Worm (Caenorhabditis elegans) whole organism, L4 larva: Measurements from ENCODE around the gene ZK1055.4.

Source experiments
- ZK546.5 ChIP-seq, 2 experiments: sonication (generic microtip); optimal IDR thresholded peaks; 2 replicates each; lab custom pipeline; 2017; ENCODE audit warnings: missing biosample characterization in 2 of 2, missing genetic modification characterization in 2 of 2
- lin-38 ChIP-seq: fragments of 200-800 bp; sonication (Bioruptor generic); IDR thresholded peaks from 2 replicates; pipeline ENCODE4 v1.3.6; 2022; ENCODE audit warnings: missing genetic modification reagents, missing genetic modification characterization, missing compliant biosample characterization
- nhr-41 ChIP-seq: fragments of 200-800 bp; sonication (Bioruptor generic); IDR thresholded peaks from 2 replicates; pipeline ENCODE4 v1.3.6; 2022; ENCODE audit warnings: missing genetic modification reagents, missing genetic modification characterization, missing compliant biosample characterization
- nhr-77 ChIP-seq: fragments of 150-350 bp; optimal IDR thresholded peaks from 2 replicates; lab custom pipeline; 2014; ENCODE audit warnings: missing biosample characterization, missing genetic modification characterization
- sdz-12 ChIP-seq: fragments of 200-800 bp; sonication (Bioruptor generic); optimal IDR thresholded peaks from 2 replicates; lab custom pipeline; 2018; ENCODE audit warnings: mild to moderate bottlenecking, missing genetic modification characterization, missing compliant biosample characterization
- skn-1 ChIP-seq: fragments of 150-350 bp; optimal IDR thresholded peaks from 2 replicates; lab custom pipeline; 2014; ENCODE audit warnings: missing biosample characterization, missing genetic modification characterization
- unc-39 ChIP-seq: sonication (generic microtip); optimal IDR thresholded peaks from 2 replicates; lab custom pipeline; 2017; ENCODE audit warnings: missing biosample characterization, missing genetic modification characterization
- unc-62 ChIP-seq, 3 experiments: fragments of 150-350 bp in 1 of 3; sonication (generic microtip); optimal IDR thresholded peaks in 2 of 3; peaks in 1 of 3; 1 replicate in 1 of 3; 2 replicates in 2 of 3; lab custom pipeline; 2014 to 2017; ENCODE audit warnings: missing biosample characterization in 3 of 3, missing genetic modification characterization in 3 of 3, missing genetic modification reagents in 3 of 3, missing genotype in 1 of 3
- zip-11 ChIP-seq: fragments of 200-800 bp; sonication (Bioruptor generic); IDR thresholded peaks from 2 replicates; pipeline ENCODE4 v1.3.6; 2022; ENCODE audit warnings: missing genetic modification characterization, missing compliant biosample characterization
- ztf-11 ChIP-seq: fragments of 150-350 bp; optimal IDR thresholded peaks from 2 replicates; lab custom pipeline; 2014; ENCODE audit warnings: missing biosample characterization, missing genetic modification characterization

ce11 chrV:6590283-6590682, 8.4 kb downstream of the ZK1055.4 start, which contains the start of gene ZK1055.2:
- TF ChIP-seq ztf-11 (tag; lab: Kevin White, UChicago) (no peak), skn-1 (tag; lab: Kevin White, UChicago) (no peak), zip-11 (GFP tag; lab: Robert Waterston, UW) (no peak), nhr-77 (tag; lab: Kevin White, UChicago) (no peak), unc-39 (tag; lab: Kevin White, UChicago) (no peak), nhr-41 (GFP tag; lab: Robert Waterston, UW) (no peak), unc-62 (GFP tag; optimal IDR thresholded peaks at IDR 0.05 in 1 of 2; lab: Kevin White, UChicago) (no peak), unc-62 (tag; optimal IDR thresholded peaks at IDR 0.05; lab: Kevin White, UChicago) (no peak), lin-38 (no peak), sdz-12 (GFP tag; lab: Kevin White, UChicago) (no peak), ZK546.5 (tag; optimal IDR thresholded peaks at IDR 0.05; lab: Kevin White, UChicago) (no peak)
